Fruit fly (Drosophila melanogaster) whole organism, embryonic: ENCODE data around the gene CG7702.
A peak's percentile ranks its signal among the peaks of the same experiment; 100 is the strongest.

Source experiments
- CG14050 ChIP-seq: fragments of 200-800 bp; sonication (Bioruptor generic); IDR thresholded peaks from 3 replicates; pipeline ENCODE4 v1.3.6; 2022; ENCODE audit warnings: missing biosample characterization, missing genetic modification characterization
- CG15073 ChIP-seq: fragments of 200-800 bp; sonication (Bioruptor generic); optimal IDR thresholded peaks from 2 replicates; lab custom pipeline; 2016; ENCODE audit warnings: missing biosample characterization, missing genetic modification characterization
- CG15514 ChIP-seq: fragments of 200-800 bp; sonication (Bioruptor generic); optimal IDR thresholded peaks from 3 replicates; lab custom pipeline; 2017; ENCODE audit warnings: missing biosample characterization, missing genetic modification characterization, mild to moderate bottlenecking, moderate library complexity, missing genetic modification reagents
- CG15696 ChIP-seq: fragments of 200-800 bp; sonication (Bioruptor generic); optimal IDR thresholded peaks from 2 replicates; lab custom pipeline; 2019; ENCODE audit warnings: missing biosample characterization, mild to moderate bottlenecking, missing genetic modification characterization, moderate library complexity
- CG18619 ChIP-seq: fragments of 200-800 bp; sonication (Bioruptor generic); optimal IDR thresholded peaks from 3 replicates; lab custom pipeline; 2017; ENCODE audit warnings: missing biosample characterization, mild to moderate bottlenecking, missing genetic modification characterization
- CG2129 ChIP-seq: fragments of 200-800 bp; sonication (Bioruptor generic); IDR thresholded peaks from 2 replicates; pipeline ENCODE4 v1.3.6; 2022; ENCODE audit warnings: missing biosample characterization, missing genetic modification characterization; ENCODE audit not compliant: partially characterized antibody
- CG2889 ChIP-seq: fragments of 200-800 bp; sonication (Bioruptor generic); IDR thresholded peaks from 3 replicates; pipeline ENCODE4 v1.3.6; 2022; ENCODE audit warnings: missing biosample characterization, missing genetic modification characterization
- CG3281 ChIP-seq: fragments of 200-800 bp; sonication (Bioruptor generic); optimal IDR thresholded peaks from 3 replicates; lab custom pipeline; 2017; ENCODE audit warnings: missing biosample characterization, mild to moderate bottlenecking, missing genetic modification characterization
- CG33213 ChIP-seq: fragments of 200-800 bp; sonication (Bioruptor generic); optimal IDR thresholded peaks from 3 replicates; lab custom pipeline; 2016; ENCODE audit warnings: missing biosample characterization, missing genetic modification characterization
- CG42726 ChIP-seq: fragments of 200-800 bp; sonication (Bioruptor generic); IDR thresholded peaks from 2 replicates; pipeline ENCODE4 v1.3.6; 2022; ENCODE audit warnings: missing biosample characterization, missing genetic modification characterization; ENCODE audit not compliant: partially characterized antibody
- CG4404 ChIP-seq: fragments of 200-800 bp; sonication (Bioruptor generic); IDR thresholded peaks from 2 replicates; pipeline ENCODE4 v1.3.6; 2022; ENCODE audit warnings: missing biosample characterization, missing genetic modification characterization
- CG5245 ChIP-seq: fragments of 200-800 bp; sonication (Bioruptor generic); optimal IDR thresholded peaks from 3 replicates; lab custom pipeline; 2016; ENCODE audit warnings: missing biosample characterization, missing genetic modification characterization
- CG6254 ChIP-seq: fragments of 200-800 bp; sonication (Bioruptor generic); optimal IDR thresholded peaks from 3 replicates; lab custom pipeline; 2017; ENCODE audit warnings: mild to moderate bottlenecking, missing biosample characterization, missing genetic modification reagents, missing genetic modification characterization
- CG6272 ChIP-seq: fragments of 200-800 bp; sonication (Bioruptor generic); IDR thresholded peaks from 2 replicates; pipeline ENCODE4 v1.3.6; 2022; ENCODE audit warnings: missing biosample characterization, missing genetic modification characterization
- CG7987 ChIP-seq: fragments of 200-800 bp; sonication (Bioruptor generic); optimal IDR thresholded peaks from 2 replicates; lab custom pipeline; 2018; ENCODE audit warnings: missing biosample characterization, mild to moderate bottlenecking, missing genetic modification characterization, moderate library complexity
- CG9609 ChIP-seq: fragments of 200-800 bp; sonication (Bioruptor generic); optimal IDR thresholded peaks from 3 replicates; lab custom pipeline; 2016; ENCODE audit warnings: missing biosample characterization, missing genetic modification characterization
- Dfd ChIP-seq, 2 experiments: fragments of >200 bp; optimal IDR thresholded peaks; 2 replicates each; lab custom pipeline; 2017; ENCODE audit warnings: missing biosample characterization in 2 of 2, missing genetic modification characterization in 2 of 2
- Eip74EF ChIP-seq, 2 experiments: fragments of 200-800 bp in 1 of 2; fragments of >200 bp in 1 of 2; sonication (Bioruptor generic) in 1 of 2; optimal IDR thresholded peaks; 2 replicates each; lab custom pipeline; 2017 to 2019; ENCODE audit warnings: missing biosample characterization in 2 of 2, missing genetic modification characterization in 2 of 2, mild to moderate bottlenecking in 1 of 2, moderate library complexity in 1 of 2
- Gsc ChIP-seq: fragments of 200-800 bp; sonication (Bioruptor generic); IDR thresholded peaks from 2 replicates; pipeline ENCODE4 v1.3.6; 2022; ENCODE audit warnings: missing biosample characterization, missing genetic modification characterization
- Lpt ChIP-seq: fragments of >200 bp; optimal IDR thresholded peaks from 2 replicates; lab custom pipeline; 2018; ENCODE audit warnings: missing biosample characterization, missing genetic modification characterization
- Max ChIP-seq: fragments of 200-800 bp; sonication (Bioruptor generic); optimal IDR thresholded peaks from 2 replicates; lab custom pipeline; 2016; ENCODE audit warnings: missing biosample characterization, mild to moderate bottlenecking, missing genetic modification characterization
- Sox102F ChIP-seq: fragments of 200-800 bp; sonication (Bioruptor generic); optimal IDR thresholded peaks from 2 replicates; lab custom pipeline; 2018; ENCODE audit warnings: missing biosample characterization, mild to moderate bottlenecking, missing genetic modification characterization, moderate library complexity
- Vsx1 ChIP-seq: fragments of 200-800 bp; sonication (Bioruptor generic); optimal IDR thresholded peaks from 2 replicates; lab custom pipeline; 2017; ENCODE audit warnings: missing biosample characterization, mild to moderate bottlenecking, missing genetic modification characterization, missing genetic modification reagents
- Xbp1 ChIP-seq: fragments of 200-800 bp; sonication (Bioruptor generic); optimal IDR thresholded peaks from 3 replicates; lab custom pipeline; 2016; ENCODE audit warnings: missing biosample characterization, mild to moderate bottlenecking, missing genetic modification characterization
- YL-1 ChIP-seq: fragments of 200-800 bp; sonication (Bioruptor generic); optimal IDR thresholded peaks from 3 replicates; lab custom pipeline; 2017; ENCODE audit warnings: missing biosample characterization, mild to moderate bottlenecking, missing genetic modification characterization
- bab2 ChIP-seq: fragments of 200-800 bp; sonication (Bioruptor generic); optimal IDR thresholded peaks from 2 replicates; lab custom pipeline; 2016; ENCODE audit warnings: missing biosample characterization, missing genetic modification characterization
- cg ChIP-seq: fragments of 200-800 bp; sonication (Bioruptor generic); optimal IDR thresholded peaks from 3 replicates; lab custom pipeline; 2019; ENCODE audit warnings: missing biosample characterization, mild to moderate bottlenecking, missing genetic modification characterization, moderate library complexity
- dan ChIP-seq: fragments of 200-800 bp; sonication (Bioruptor generic); IDR thresholded peaks from 2 replicates; pipeline ENCODE4 v1.3.6; 2022; ENCODE audit warnings: missing biosample characterization, missing genetic modification characterization
- exex ChIP-seq: fragments of 200-800 bp; sonication (Bioruptor generic); optimal IDR thresholded peaks from 4 replicates; lab custom pipeline; 2018; ENCODE audit warnings: missing biosample characterization, mild to moderate bottlenecking, missing genetic modification characterization, moderate library complexity
- fd64A ChIP-seq: fragments of 200-800 bp; sonication (Bioruptor generic); optimal IDR thresholded peaks from 3 replicates; lab custom pipeline; 2018; ENCODE audit warnings: missing biosample characterization, mild to moderate bottlenecking, missing genetic modification characterization
- ftz-f1 ChIP-seq: fragments of 200-800 bp; sonication (Bioruptor generic); optimal IDR thresholded peaks from 2 replicates; lab custom pipeline; 2016; ENCODE audit warnings: missing biosample characterization, missing genetic modification characterization
- gce ChIP-seq: fragments of 200-800 bp; sonication (Bioruptor generic); IDR thresholded peaks from 3 replicates; pipeline ENCODE4 v1.3.6; 2022; ENCODE audit warnings: missing biosample characterization, missing genetic modification characterization
- hkb ChIP-seq, 2 experiments: fragments of 200-800 bp in 1 of 2; fragments of >200 bp in 1 of 2; sonication (Bioruptor generic) in 1 of 2; IDR thresholded peaks in 1 of 2; optimal IDR thresholded peaks in 1 of 2; 2 replicates each; pipeline versions ENCODE4 v1.3.6 to Lab custom; 2017 to 2022; ENCODE audit warnings: missing biosample characterization in 1 of 2, missing genetic modification characterization in 1 of 2
- ind ChIP-seq: fragments of 200-800 bp; sonication (Bioruptor generic); optimal IDR thresholded peaks from 3 replicates; lab custom pipeline; 2016; ENCODE audit warnings: missing biosample characterization, missing genetic modification characterization
- inv ChIP-seq: fragments of 200-800 bp; sonication (Bioruptor generic); IDR thresholded peaks from 2 replicates; pipeline ENCODE4 v1.3.6; 2022; ENCODE audit warnings: missing biosample characterization, missing genetic modification characterization; ENCODE audit not compliant: partially characterized antibody
- kah ChIP-seq: fragments of 200-800 bp; sonication (Bioruptor generic); optimal IDR thresholded peaks from 2 replicates; lab custom pipeline; 2018; ENCODE audit warnings: missing biosample characterization, mild to moderate bottlenecking, missing genetic modification characterization
- nerfin-2 ChIP-seq: fragments of 200-800 bp; sonication (Bioruptor generic); IDR thresholded peaks from 2 replicates; pipeline ENCODE4 v1.3.6; 2022; ENCODE audit warnings: missing biosample characterization, missing genetic modification characterization; ENCODE audit not compliant: partially characterized antibody
- odd ChIP-seq: fragments of 200-800 bp; sonication (Bioruptor generic); optimal IDR thresholded peaks from 2 replicates; lab custom pipeline; 2017; ENCODE audit warnings: missing biosample characterization, mild to moderate bottlenecking, missing genetic modification characterization
- pho ChIP-seq: fragments of 200-800 bp; sonication (Bioruptor generic); optimal IDR thresholded peaks from 2 replicates; lab custom pipeline; 2016; ENCODE audit warnings: missing biosample characterization, missing genetic modification characterization
- pnt ChIP-seq: fragments of 200-800 bp; sonication (Bioruptor generic); optimal IDR thresholded peaks from 3 replicates; lab custom pipeline; 2016; ENCODE audit warnings: missing biosample characterization, missing genetic modification characterization
- ranshi ChIP-seq: fragments of 200-800 bp; sonication (Bioruptor generic); IDR thresholded peaks from 2 replicates; pipeline ENCODE4 v1.3.6; 2022; ENCODE audit warnings: missing biosample characterization, missing genetic modification characterization
- repo ChIP-seq: fragments of 200-800 bp; sonication (Bioruptor generic); optimal IDR thresholded peaks from 2 replicates; lab custom pipeline; 2016; ENCODE audit warnings: missing biosample characterization, missing genetic modification characterization
- rib ChIP-seq: fragments of 200-800 bp; sonication (Bioruptor generic); IDR thresholded peaks from 2 replicates; pipeline ENCODE4 v1.3.6; 2022; ENCODE audit warnings: missing biosample characterization, missing genetic modification characterization
- run ChIP-seq: fragments of 200-800 bp; sonication (Bioruptor generic); optimal IDR thresholded peaks from 3 replicates; lab custom pipeline; 2018; ENCODE audit warnings: missing biosample characterization, mild to moderate bottlenecking, missing genetic modification characterization
- sc ChIP-seq, 3 experiments: fragments of >200 bp in 2 of 3; fragments of 200-800 bp in 1 of 3; sonication (Bioruptor generic) in 1 of 3; optimal IDR thresholded peaks; 2 replicates in 2 of 3; 3 replicates in 1 of 3; lab custom pipeline; 2017; ENCODE audit warnings: mild to moderate bottlenecking in 1 of 3, missing biosample characterization in 1 of 3, missing genetic modification characterization in 1 of 3, missing genetic modification reagents in 1 of 3
- sqz ChIP-seq: fragments of 200-800 bp; sonication (Bioruptor generic); optimal IDR thresholded peaks from 3 replicates; lab custom pipeline; 2018; ENCODE audit warnings: missing biosample characterization, mild to moderate bottlenecking, missing genetic modification characterization
- sr ChIP-seq: fragments of 200-800 bp; sonication (Bioruptor generic); IDR thresholded peaks from 3 replicates; pipeline ENCODE4 v1.3.6; 2022; ENCODE audit warnings: missing biosample characterization, missing genetic modification characterization
- ttk ChIP-seq: fragments of 200-800 bp; sonication (Bioruptor generic); IDR thresholded peaks from 2 replicates; pipeline ENCODE4 v2.1.2; 2022; ENCODE audit warnings: missing biosample characterization, missing genetic modification characterization
- unpg ChIP-seq: fragments of 200-800 bp; sonication (Bioruptor generic); optimal IDR thresholded peaks from 3 replicates; lab custom pipeline; 2018; ENCODE audit warnings: missing biosample characterization, mild to moderate bottlenecking, missing genetic modification characterization, moderate library complexity
- wor ChIP-seq: fragments of 200-800 bp; sonication (Bioruptor generic); IDR thresholded peaks from 2 replicates; pipeline ENCODE4 v1.3.6; 2022; ENCODE audit warnings: missing biosample characterization, missing genetic modification characterization
- zfh1 ChIP-seq: fragments of 200-800 bp; sonication (Bioruptor generic); IDR thresholded peaks from 3 replicates; pipeline ENCODE4 v1.3.6; 2022; ENCODE audit warnings: missing biosample characterization, missing genetic modification characterization

Gene CG7702

DNA sequence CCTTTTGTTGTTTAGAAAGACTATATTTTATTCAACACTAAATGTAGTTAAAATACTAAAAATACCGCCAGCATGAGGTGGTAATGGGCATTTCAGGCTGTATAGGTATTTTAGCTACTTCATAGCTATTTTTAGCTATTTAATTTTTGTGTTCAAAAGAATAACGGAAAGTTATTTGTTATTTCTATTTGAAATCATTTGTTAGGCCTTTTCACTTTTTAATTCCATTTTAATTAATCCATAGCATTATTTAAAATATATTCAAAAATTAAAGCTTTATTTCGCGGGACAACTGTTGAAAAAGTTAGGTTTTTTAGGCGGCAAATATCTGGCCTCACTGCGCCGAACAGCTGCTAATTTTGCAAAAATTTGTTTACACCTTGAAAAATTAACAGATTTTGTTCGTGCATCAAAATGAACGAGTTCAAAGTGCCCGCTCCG, 8.3 kb downstream of the CG7702 start, which contains the start of the genes dind and CG7706 (continued):
- TF ChIP-seq cg (GFP tag; lab: Kevin White, UChicago): no peak
- TF ChIP-seq exex: no peak
- no peak for TF ChIP-seq CG3281
- peak; percentile 23 for TF ChIP-seq Max (GFP tag; lab: Kevin White, UChicago)
- TF ChIP-seq unpg: no peak
- no peak for TF ChIP-seq Lpt (GFP tag; lab: Kevin White, UChicago)
- TF ChIP-seq kah (GFP tag; lab: Kevin White, UChicago): no peak
- no peak for TF ChIP-seq Dfd (GFP tag; optimal IDR thresholded peaks at IDR 0.05; lab: Kevin White, UChicago)
- peak; percentile 9 for TF ChIP-seq CG15514
- no peak for TF ChIP-seq CG6254
- TF ChIP-seq fd64A (GFP tag; lab: Kevin White, UChicago): no peak
- TF ChIP-seq Xbp1 (GFP tag; lab: Kevin White, UChicago): peak; percentile 27
- no peak for TF ChIP-seq ttk
- no peak for TF ChIP-seq zfh1 (GFP tag; lab: Robert Waterston, UW)
- TF ChIP-seq CG2129 (GFP tag; lab: Robert Waterston, UW): no peak
- TF ChIP-seq sc (optimal IDR thresholded peaks at IDR 0.05; lab: Kevin White, UChicago): no peak
- TF ChIP-seq sc (GFP tag; optimal IDR thresholded peaks at IDR 0.05; lab: Kevin White, UChicago): no peak
- no peak for TF ChIP-seq pnt
- TF ChIP-seq CG2889 (GFP tag; lab: Robert Waterston, UW): no peak
- TF ChIP-seq CG15696 (tag; lab: Kevin White, UChicago): no peak
- TF ChIP-seq rib (GFP tag; lab: Robert Waterston, UW): no peak
- no peak for TF ChIP-seq CG14050 (GFP tag; lab: Robert Waterston, UW)
- no peak for TF ChIP-seq CG33213 (GFP tag; lab: Kevin White, UChicago)
- TF ChIP-seq odd (GFP tag; lab: Kevin White, UChicago): no peak
- TF ChIP-seq hkb (optimal IDR thresholded peaks at IDR 0.05; lab: Kevin White, UChicago): no peak
- no peak for TF ChIP-seq hkb (GFP tag; IDR thresholded peaks at IDR 0.05; lab: Robert Waterston, UW)
- no peak for TF ChIP-seq CG15073 (GFP tag; lab: Kevin White, UChicago)
- no peak for TF ChIP-seq dan (GFP tag; lab: Robert Waterston, UW)
- no peak for TF ChIP-seq sr (GFP tag; lab: Robert Waterston, UW)
- TF ChIP-seq Sox102F (GFP tag; lab: Kevin White, UChicago): no peak
- no peak for TF ChIP-seq ind (GFP tag; lab: Kevin White, UChicago)
- TF ChIP-seq nerfin-2 (GFP tag; lab: Robert Waterston, UW): no peak
- TF ChIP-seq repo (GFP tag; lab: Kevin White, UChicago): no peak
- TF ChIP-seq CG5245 (GFP tag; lab: Kevin White, UChicago): no peak
- TF ChIP-seq CG6272: no peak
- no peak for TF ChIP-seq Eip74EF (GFP tag; optimal IDR thresholded peaks at IDR 0.05; lab: Kevin White, UChicago)
- TF ChIP-seq inv: no peak
- no peak for TF ChIP-seq Vsx1 (GFP tag; lab: Kevin White, UChicago)
- TF ChIP-seq wor (GFP tag; lab: Robert Waterston, UW): no peak
- no peak for TF ChIP-seq gce
- no peak for TF ChIP-seq Gsc (GFP tag; lab: Robert Waterston, UW)
- TF ChIP-seq YL-1 (GFP tag; lab: Kevin White, UChicago): peak; percentile 50
- no peak for TF ChIP-seq pho (GFP tag; lab: Kevin White, UChicago)
- TF ChIP-seq sqz: no peak
- TF ChIP-seq run (tag; lab: Kevin White, UChicago): no peak
- no peak for TF ChIP-seq CG42726 (GFP tag; lab: Robert Waterston, UW)
- TF ChIP-seq CG7987 (GFP tag; lab: Kevin White, UChicago): no peak
- TF ChIP-seq bab2 (GFP tag; lab: Kevin White, UChicago): no peak
- no peak for TF ChIP-seq CG18619 (GFP tag; lab: Kevin White, UChicago)
- peak; percentile 26 for TF ChIP-seq ftz-f1 (GFP tag; lab: Kevin White, UChicago)
- no peak for TF ChIP-seq CG4404 (GFP tag; lab: Robert Waterston, UW)
- TF ChIP-seq ranshi: no peak
- no peak for TF ChIP-seq CG9609 (GFP tag; lab: Kevin White, UChicago)
